Fruit fly (Drosophila melanogaster): ENCODE data around the gene Pfdn1.

The Pfdn1 gene

DNA sequence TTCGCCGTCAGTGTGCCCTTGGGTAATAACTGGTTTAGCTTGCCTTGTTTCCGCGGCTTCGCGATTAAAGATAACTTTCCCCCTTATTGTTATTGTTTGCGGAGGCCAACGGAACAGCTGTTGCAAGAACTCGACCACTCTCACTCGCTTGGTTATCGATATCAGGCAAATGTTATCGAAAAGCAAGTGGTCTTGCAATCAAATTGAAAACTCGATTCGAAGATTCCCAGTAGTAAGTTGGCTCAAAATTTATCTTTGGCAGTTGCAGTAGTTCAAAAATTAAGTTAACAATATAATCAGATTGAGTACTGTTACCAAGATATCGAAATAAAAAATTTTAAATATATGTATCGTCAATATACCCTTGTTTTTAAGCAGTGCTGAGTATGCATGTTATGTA lies 3.1 kb upstream of the Pfdn1 start, which contains the start of the genes Fbw5 and CG9147:
TSS of gene Fbw5 (minus strand) at position 131 of the 400 bp plus-strand sequence.
TSS of gene CG9147 (plus strand) at position 175 of the 400 bp plus-strand sequence.
- no peak for TF ChIP-seq CG8478 (optimal IDR thresholded peaks at IDR 0.05)
- TF ChIP-seq CG10431 (GFP tag; optimal IDR thresholded peaks at IDR 0.05): peak; percentile 98
- peak; percentile 98 for TF ChIP-seq Lim3 (GFP tag; IDR thresholded peaks at IDR 0.05)
- TF ChIP-seq CG15269 (tag; optimal IDR thresholded peaks at IDR 0.05): peak; percentile 100
- TF ChIP-seq CG1832 (GFP tag; optimal IDR thresholded peaks at IDR 0.05): no peak
- TF ChIP-seq odd (GFP tag; optimal IDR thresholded peaks at IDR 0.05): peak; percentile 99
- TF ChIP-seq stc (GFP tag; IDR thresholded peaks at IDR 0.05): peak; percentile 99
- peak; percentile 99 for TF ChIP-seq CG18262 (tag; optimal IDR thresholded peaks at IDR 0.05)
- peak; percentile 99 for TF ChIP-seq cato (GFP tag; optimal IDR thresholded peaks at IDR 0.05; ENCODE audit: borderline replicate concordance)
- TF ChIP-seq Eip74EF (GFP tag; optimal IDR thresholded peaks at IDR 0.05): peak in 1 of 2 experiments; percentile 100
- TF ChIP-seq nom (GFP tag; optimal IDR thresholded peaks at IDR 0.05): peak; percentile 97
- TF ChIP-seq E2f1 (GFP tag; IDR thresholded peaks at IDR 0.05): peak; percentile 99
- TF ChIP-seq Nf-YA (GFP tag; IDR thresholded peaks at IDR 0.05): peak; percentile 99
- peak; percentile 98 for TF ChIP-seq gt (GFP tag; IDR thresholded peaks at IDR 0.05)
- TF ChIP-seq CG5953 (GFP tag; IDR thresholded peaks at IDR 0.05): peak; percentile 99
- peak; percentile 65 for TF ChIP-seq Dll (GFP tag; IDR thresholded peaks at IDR 0.05; ENCODE audit: partially characterized antibody)
- TF ChIP-seq PHDP (tag; optimal IDR thresholded peaks at IDR 0.05): peak; percentile 100
- TF ChIP-seq ac (GFP tag; optimal IDR thresholded peaks at IDR 0.05): peak; percentile 98
- peak; percentile 99 for TF ChIP-seq Meics (GFP tag; optimal IDR thresholded peaks at IDR 0.05)
- TF ChIP-seq oc (tag; optimal IDR thresholded peaks at IDR 0.05): peak; percentile 100
- peak; percentile 93 for TF ChIP-seq CG10543 (GFP tag; optimal IDR thresholded peaks at IDR 0.05)
- peak; percentile 100 for TF ChIP-seq az2 (GFP tag; optimal IDR thresholded peaks at IDR 0.05)
- peak; percentile 97 for TF ChIP-seq scrt (GFP tag; optimal IDR thresholded peaks at IDR 0.05)
- TF ChIP-seq eyg (GFP tag; optimal IDR thresholded peaks at IDR 0.05): peak; percentile 99
- TF ChIP-seq Atf6 (GFP tag; IDR thresholded peaks at IDR 0.05): peak; percentile 100
- peak; percentile 99 for TF ChIP-seq CG3847 (GFP tag; IDR thresholded peaks at IDR 0.05)
- TF ChIP-seq psq (GFP tag; optimal IDR thresholded peaks at IDR 0.05): peak; percentile 97
- peak; percentile 63 for TF ChIP-seq tna (GFP tag; IDR thresholded peaks at IDR 0.05; ENCODE audit: partially characterized antibody)
- TF ChIP-seq CG3281 (GFP tag; optimal IDR thresholded peaks at IDR 0.05): peak; percentile 98
- TF ChIP-seq CG7357 (GFP tag; IDR thresholded peaks at IDR 0.05): peak; percentile 96
- peak; percentile 99 for TF ChIP-seq CG8388 (GFP tag; optimal IDR thresholded peaks at IDR 0.05)
- TF ChIP-seq MBD-R2 (GFP tag; IDR thresholded peaks at IDR 0.05): peak; percentile 100
- no peak for TF ChIP-seq prd (optimal IDR thresholded peaks at IDR 0.05)
- TF ChIP-seq prd (GFP tag; IDR thresholded peaks at IDR 0.05): peak; percentile 100
- peak; percentile 98 for TF ChIP-seq CG6813 (GFP tag; optimal IDR thresholded peaks at IDR 0.05)
- TF ChIP-seq dmrt99B (tag; optimal IDR thresholded peaks at IDR 0.05): peak; percentile 100
- TF ChIP-seq wor (GFP tag; IDR thresholded peaks at IDR 0.05): peak; percentile 99
- peak; percentile 97 for TF ChIP-seq GATAe (GFP tag; conservative IDR thresholded peaks at IDR 0.05)
- TF ChIP-seq Gsc (GFP tag; IDR thresholded peaks at IDR 0.05): peak; percentile 96; the same call in 1 of the 2 replicates
- TF ChIP-seq CG18619 (GFP tag; optimal IDR thresholded peaks at IDR 0.05): peak; percentile 100
- TF ChIP-seq grau (tag; optimal IDR thresholded peaks at IDR 0.05): peak; percentile 99
- no peak for TF ChIP-seq yki (optimal IDR thresholded peaks at IDR 0.05)
- peak; percentile 98 for TF ChIP-seq Vsx1 (GFP tag; optimal IDR thresholded peaks at IDR 0.05)
- peak; percentile 99 for TF ChIP-seq CG1233 (GFP tag; optimal IDR thresholded peaks at IDR 0.05)
- no peak for TF ChIP-seq fru (optimal IDR thresholded peaks at IDR 0.05)
- TF ChIP-seq CG3407 (GFP tag; optimal IDR thresholded peaks at IDR 0.05): peak; percentile 99
- peak; percentile 54 for TF ChIP-seq pfk (GFP tag; optimal IDR thresholded peaks at IDR 0.05)
- peak; percentile 99 for TF ChIP-seq CG12299 (tag; optimal IDR thresholded peaks at IDR 0.05)
- peak; percentile 100 for TF ChIP-seq ATbp (GFP tag; optimal IDR thresholded peaks at IDR 0.05)
- peak; percentile 99 for TF ChIP-seq pho (GFP tag; optimal IDR thresholded peaks at IDR 0.05)
- TF ChIP-seq Trl (optimal IDR thresholded peaks at IDR 0.05): no peak
- TF ChIP-seq Trl (GFP tag; optimal IDR thresholded peaks at IDR 0.05): peak; percentile 100

Data from whole organism, embryonic.